Worm (Caenorhabditis elegans): ENCODE data around the gene nlp-45.

- TF ChIP-seq sea-1 (GFP tag; conservative IDR thresholded peaks at IDR 0.05) (no peak), ceh-36 (tag; optimal IDR thresholded peaks at IDR 0.05) (no peak), tbx-11 (GFP tag; IDR thresholded peaks at IDR 0.05) (no peak), ceh-13 (GFP tag; optimal IDR thresholded peaks at IDR 0.05) (no peak), hmbx-1 (tag; optimal IDR thresholded peaks at IDR 0.05) (no peak), hmg-4 (GFP tag; optimal IDR thresholded peaks at IDR 0.05) (no peak), tra-4 (tag; optimal IDR thresholded peaks at IDR 0.05) (no peak), scrt-1 (GFP tag; IDR thresholded peaks at IDR 0.05) (no peak), hnd-1 (tag; optimal IDR thresholded peaks at IDR 0.05) (no peak), ama-1 (optimal IDR thresholded peaks at IDR 0.05) (no peak)
Measured at ce11 chrX:2304496-2304895, 33.6 kb downstream of the nlp-45 start.

All from whole organism, early embryonic.